Worm (Caenorhabditis elegans) whole organism, young adult: ENCODE measurements around the gene cest-1.1.

ENCODE experiments used
- B0261.1 ChIP-seq: sonication (generic microtip); optimal IDR thresholded peaks from 2 replicates; lab custom pipeline; 2016; ENCODE audit warnings: mild to moderate bottlenecking, missing genetic modification characterization, moderate library complexity, missing compliant biosample characterization
- B0336.3 ChIP-seq: fragments of 200-800 bp; sonication (Bioruptor generic); IDR thresholded peaks from 2 replicates; pipeline ENCODE4 v1.3.6; 2022; ENCODE audit warnings: missing genetic modification characterization, missing compliant biosample characterization
- D2030.7 ChIP-seq: fragments of 200-800 bp; sonication (Bioruptor generic); IDR thresholded peaks from 2 replicates; pipeline ENCODE4 v1.3.6; 2022; ENCODE audit warnings: missing genetic modification reagents, missing genetic modification characterization, missing compliant biosample characterization
- F10E7.11 ChIP-seq: sonication (generic microtip); optimal IDR thresholded peaks from 2 replicates; lab custom pipeline; 2017; ENCODE audit warnings: mild to moderate bottlenecking, missing genetic modification characterization, moderate library complexity, missing compliant biosample characterization
- F23B12.7 ChIP-seq: sonication (generic microtip); optimal IDR thresholded peaks from 2 replicates; lab custom pipeline; 2017; ENCODE audit warnings: missing genetic modification characterization, mild to moderate bottlenecking, missing compliant biosample characterization, antibody characterized with exemption, moderate library complexity; ENCODE audit not compliant: insufficient read depth
- F37B4.10 ChIP-seq: fragments of 200-800 bp; sonication (Bioruptor generic); IDR thresholded peaks from 2 replicates; pipeline ENCODE4 v1.3.6; 2022; ENCODE audit warnings: missing genetic modification characterization, missing compliant biosample characterization
- F39B2.1 ChIP-seq: fragments of 200-800 bp; sonication (Bioruptor generic); IDR thresholded peaks from 2 replicates; pipeline ENCODE4 v1.3.6; 2022; ENCODE audit warnings: missing genetic modification reagents, missing genetic modification characterization, missing compliant biosample characterization
- K11D2.4 ChIP-seq: fragments of 200-800 bp; sonication (Bioruptor generic); IDR thresholded peaks from 2 replicates; pipeline ENCODE4 v1.3.6; 2022; ENCODE audit warnings: missing genetic modification reagents, missing genetic modification characterization, missing compliant biosample characterization
- K12H6.12 ChIP-seq: fragments of 200-800 bp; sonication (Bioruptor generic); optimal IDR thresholded peaks from 2 replicates; lab custom pipeline; 2018; ENCODE audit warnings: mild to moderate bottlenecking, missing genetic modification characterization, missing compliant biosample characterization
- T07F8.4 ChIP-seq: sonication (generic microtip); optimal IDR thresholded peaks from 2 replicates; lab custom pipeline; 2016; ENCODE audit warnings: mild to moderate bottlenecking, missing genetic modification characterization, moderate library complexity, missing compliant biosample characterization
- Y53F4B.3 ChIP-seq: fragments of 200-800 bp; sonication (Bioruptor generic); IDR thresholded peaks from 2 replicates; pipeline ENCODE4 v1.3.6; 2022; ENCODE audit warnings: missing genetic modification reagents, missing genetic modification characterization, missing compliant biosample characterization
- ama-1 ChIP-seq, 3 experiments: fragments of 150-350 bp in 1 of 3; sonication (generic microtip) in 2 of 3; optimal IDR thresholded peaks; 2 replicates each; lab custom pipeline; 2014 to 2018; ENCODE audit warnings: missing biosample characterization in 2 of 3, missing genetic modification characterization in 2 of 3, missing genetic modification reagents in 2 of 3
- aptf-2 ChIP-seq: fragments of 200-800 bp; sonication (Bioruptor generic); conservative IDR thresholded peaks from 2 replicates; pipeline ENCODE4 v1.3.6; 2022; ENCODE audit warnings: missing genetic modification reagents, missing genetic modification characterization, missing compliant biosample characterization
- attf-5 ChIP-seq: fragments of 200-800 bp; sonication (Bioruptor generic); optimal IDR thresholded peaks from 2 replicates; lab custom pipeline; 2018; ENCODE audit warnings: mild to moderate bottlenecking, missing genetic modification characterization, missing compliant biosample characterization
- attf-6 ChIP-seq: fragments of 200-800 bp; sonication (Bioruptor generic); IDR thresholded peaks from 2 replicates; pipeline ENCODE4 v1.3.6; 2022; ENCODE audit warnings: missing genetic modification reagents, missing genetic modification characterization, missing compliant biosample characterization
- bed-1 ChIP-seq: fragments of 200-800 bp; sonication (Bioruptor generic); IDR thresholded peaks from 2 replicates; pipeline ENCODE4 v1.3.6; 2022; ENCODE audit warnings: missing genetic modification reagents, missing genetic modification characterization, missing compliant biosample characterization
- cebp-1 ChIP-seq, 2 experiments: fragments of 200-800 bp in 1 of 2; sonication (Bioruptor generic) in 1 of 2; sonication (generic microtip) in 1 of 2; IDR thresholded peaks in 1 of 2; optimal IDR thresholded peaks in 1 of 2; 2 replicates each; pipeline versions ENCODE4 v1.3.6 to Lab custom; 2017 to 2022; ENCODE audit warnings: missing compliant biosample characterization in 2 of 2, missing genetic modification characterization in 2 of 2, mild to moderate bottlenecking in 1 of 2, missing genetic modification reagents in 1 of 2, moderate library complexity in 1 of 2
- ceh-100 ChIP-seq: fragments of 200-800 bp; sonication (Bioruptor generic); IDR thresholded peaks from 2 replicates; pipeline ENCODE4 v1.3.6; 2022; ENCODE audit warnings: missing genetic modification reagents, missing genetic modification characterization, missing compliant biosample characterization
- ceh-27 ChIP-seq: fragments of 200-800 bp; sonication (Bioruptor generic); optimal IDR thresholded peaks from 2 replicates; lab custom pipeline; 2018; ENCODE audit warnings: mild to moderate bottlenecking, missing genetic modification characterization, moderate library complexity, missing compliant biosample characterization
- ceh-58 ChIP-seq: fragments of 200-800 bp; sonication (Bioruptor generic); IDR thresholded peaks from 2 replicates; pipeline ENCODE4 v1.3.6; 2022; ENCODE audit warnings: missing genetic modification characterization, missing compliant biosample characterization
- ceh-79 ChIP-seq: sonication (generic microtip); optimal IDR thresholded peaks from 2 replicates; lab custom pipeline; 2017; ENCODE audit warnings: mild to moderate bottlenecking, missing genetic modification characterization, missing compliant biosample characterization
- die-1 ChIP-seq: sonication (generic microtip); optimal IDR thresholded peaks from 2 replicates; lab custom pipeline; 2016; ENCODE audit warnings: missing genotype, mild to moderate bottlenecking, missing genetic modification characterization, missing compliant biosample characterization
- dox-1 ChIP-seq: fragments of 200-800 bp; sonication (Bioruptor generic); IDR thresholded peaks from 2 replicates; pipeline ENCODE4 v1.3.6; 2022; ENCODE audit warnings: missing genetic modification reagents, missing genetic modification characterization, missing compliant biosample characterization
- efl-1 ChIP-seq: fragments of 150-350 bp; optimal IDR thresholded peaks from 2 replicates; lab custom pipeline; 2014; ENCODE audit warnings: missing biosample characterization, missing genetic modification reagents, missing genetic modification characterization
- egrh-3 ChIP-seq: fragments of 200-800 bp; sonication (Bioruptor generic); IDR thresholded peaks from 2 replicates; pipeline ENCODE4 v1.3.6; 2022; ENCODE audit warnings: missing genetic modification reagents, missing genetic modification characterization, missing compliant biosample characterization
- him-1 ChIP-seq: sonication (generic microtip); optimal IDR thresholded peaks from 2 replicates; lab custom pipeline; 2016; ENCODE audit warnings: missing genotype, missing genetic modification reagents, missing genetic modification characterization, missing compliant biosample characterization
- hlh-12 ChIP-seq: sonication (generic microtip); optimal IDR thresholded peaks from 2 replicates; lab custom pipeline; 2016; ENCODE audit warnings: missing genetic modification characterization, missing compliant biosample characterization
- lag-1 ChIP-seq: fragments of 200-800 bp; sonication (Bioruptor generic); IDR thresholded peaks from 2 replicates; pipeline ENCODE4 v1.3.6; 2022; ENCODE audit warnings: missing genetic modification reagents, missing genetic modification characterization, missing compliant biosample characterization
- lin-26 ChIP-seq: fragments of 200-800 bp; sonication (Bioruptor generic); IDR thresholded peaks from 2 replicates; pipeline ENCODE4 v1.3.6; 2022; ENCODE audit warnings: missing genetic modification reagents, missing genetic modification characterization, missing compliant biosample characterization
- lin-40 ChIP-seq: sonication (generic microtip); optimal IDR thresholded peaks from 2 replicates; lab custom pipeline; 2016; ENCODE audit warnings: missing genetic modification characterization, mild to moderate bottlenecking, missing compliant biosample characterization, missing genotype, missing genetic modification reagents
- lsl-1 ChIP-seq: fragments of 200-800 bp; sonication (Bioruptor generic); optimal IDR thresholded peaks from 2 replicates; lab custom pipeline; 2018; ENCODE audit warnings: mild to moderate bottlenecking, missing genetic modification characterization, moderate library complexity, missing compliant biosample characterization
- madf-8 ChIP-seq: fragments of 200-800 bp; sonication (Bioruptor generic); conservative IDR thresholded peaks from 2 replicates; pipeline ENCODE4 v1.3.6; 2022; ENCODE audit warnings: missing genetic modification reagents, missing genetic modification characterization, missing compliant biosample characterization
- mel-28 ChIP-seq: sonication (generic microtip); optimal IDR thresholded peaks from 2 replicates; lab custom pipeline; 2016; ENCODE audit warnings: borderline replicate concordance, mild to moderate bottlenecking, missing genetic modification characterization, missing compliant biosample characterization
- mes-4 ChIP-seq: sonication (generic microtip); optimal IDR thresholded peaks from 2 replicates; lab custom pipeline; 2016; ENCODE audit warnings: missing genotype, missing genetic modification characterization, missing compliant biosample characterization
- nfyb-1 ChIP-seq: fragments of 200-800 bp; sonication (Bioruptor generic); IDR thresholded peaks from 2 replicates; pipeline ENCODE4 v1.3.6; 2022; ENCODE audit warnings: missing genetic modification reagents, missing genetic modification characterization, missing compliant biosample characterization
- nhr-179 ChIP-seq: sonication (generic microtip); optimal IDR thresholded peaks from 2 replicates; lab custom pipeline; 2016; ENCODE audit warnings: mild to moderate bottlenecking, missing genetic modification characterization, missing compliant biosample characterization
- nhr-90 ChIP-seq: sonication (generic microtip); optimal IDR thresholded peaks from 2 replicates; lab custom pipeline; 2016; ENCODE audit warnings: missing genotype, mild to moderate bottlenecking, missing genetic modification characterization, missing compliant biosample characterization
- repo-1 ChIP-seq: sonication (generic microtip); optimal IDR thresholded peaks from 2 replicates; lab custom pipeline; 2017; ENCODE audit warnings: mild to moderate bottlenecking, missing genetic modification characterization, missing compliant biosample characterization
- tbp1 ChIP-seq: fragments of 200-800 bp; sonication (Bioruptor generic); optimal IDR thresholded peaks from 2 replicates; lab custom pipeline; 2018; ENCODE audit warnings: mild to moderate bottlenecking, missing genetic modification characterization, missing compliant biosample characterization
- tbx-9 ChIP-seq: sonication (generic microtip); optimal IDR thresholded peaks from 2 replicates; lab custom pipeline; 2016; ENCODE audit warnings: borderline replicate concordance, missing genetic modification characterization, inconsistent platforms, missing compliant biosample characterization
- tlf-1 ChIP-seq: fragments of 200-800 bp; sonication (Bioruptor generic); optimal IDR thresholded peaks from 2 replicates; lab custom pipeline; 2018; ENCODE audit warnings: mild to moderate bottlenecking, missing genetic modification characterization, missing compliant biosample characterization
- unc-62 ChIP-seq: fragments of 150-350 bp; optimal IDR thresholded peaks from 2 replicates; lab custom pipeline; 2014; ENCODE audit warnings: missing biosample characterization, missing genetic modification reagents, missing genetic modification characterization
- zfh-2 ChIP-seq: fragments of 200-800 bp; sonication (Bioruptor generic); conservative IDR thresholded peaks from 2 replicates; pipeline ENCODE4 v1.3.6; 2022; ENCODE audit warnings: missing genetic modification reagents, missing genetic modification characterization, missing compliant biosample characterization
- zim-3 ChIP-seq: sonication (generic microtip); optimal IDR thresholded peaks from 2 replicates; lab custom pipeline; 2017; ENCODE audit warnings: mild to moderate bottlenecking, missing genetic modification characterization, moderate library complexity, missing compliant biosample characterization
- ztf-18 ChIP-seq: sonication (generic microtip); optimal IDR thresholded peaks from 2 replicates; lab custom pipeline; 2016; ENCODE audit warnings: missing genotype, mild to moderate bottlenecking, missing genetic modification characterization, missing compliant biosample characterization
- ztf-25 ChIP-seq: fragments of 200-800 bp; sonication (Bioruptor generic); IDR thresholded peaks from 2 replicates; pipeline ENCODE4 v1.3.6; 2022; ENCODE audit warnings: missing genetic modification reagents, missing genetic modification characterization, missing compliant biosample characterization
- ztf-26 ChIP-seq: sonication (generic microtip); optimal IDR thresholded peaks from 2 replicates; lab custom pipeline; 2017; ENCODE audit warnings: missing genetic modification characterization, missing compliant biosample characterization
- ztf-28 ChIP-seq: fragments of 200-800 bp; sonication (Bioruptor generic); IDR thresholded peaks from 2 replicates; pipeline ENCODE4 v1.3.6; 2022; ENCODE audit warnings: missing genetic modification reagents, missing genetic modification characterization, missing compliant biosample characterization
- ztf-3 ChIP-seq: fragments of 200-800 bp; sonication (Bioruptor generic); optimal IDR thresholded peaks from 2 replicates; lab custom pipeline; 2018; ENCODE audit warnings: mild to moderate bottlenecking, missing genetic modification characterization, missing compliant biosample characterization

cest-1.1 gene

DNA sequence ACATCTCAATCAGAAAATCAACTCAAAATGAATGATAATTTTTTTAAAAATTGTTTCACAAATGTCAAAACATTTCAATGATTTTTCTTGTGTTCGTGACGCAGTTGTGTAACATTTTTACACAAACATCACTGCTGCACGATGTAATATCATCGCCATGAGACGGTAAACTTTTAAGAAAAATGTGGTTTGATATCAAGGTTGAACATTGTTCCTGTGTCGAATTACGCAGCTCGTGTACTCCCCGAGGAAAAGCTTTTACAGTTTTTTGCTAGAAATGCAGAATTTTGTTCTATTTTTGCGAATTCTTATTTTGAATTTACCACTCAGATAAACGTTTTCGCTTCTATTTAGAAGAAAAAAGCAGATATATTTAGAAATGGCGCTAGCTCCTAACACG is 31.1 kb upstream of the cest-1.1 start (continued):
- TF ChIP-seq T07F8.4 (no peak), tlf-1 (GFP tag; lab: Kevin White, UChicago) (no peak), nhr-90 (tag; lab: Kevin White, UChicago) (no peak), lag-1 (no peak), K11D2.4 (GFP tag; lab: Robert Waterston, UW) (no peak), aptf-2 (no peak), bed-1 (no peak), die-1 (tag; lab: Kevin White, UChicago) (no peak), Y53F4B.3 (GFP tag; lab: Robert Waterston, UW) (no peak), ztf-3 (GFP tag; lab: Kevin White, UChicago) (no peak), F39B2.1 (GFP tag; lab: Robert Waterston, UW) (no peak), F10E7.11 (tag; lab: Kevin White, UChicago) (no peak), tbp1 (GFP tag; lab: Kevin White, UChicago) (peak; percentile 42), F37B4.10 (GFP tag; lab: Robert Waterston, UW) (no peak), B0336.3 (GFP tag; lab: Robert Waterston, UW) (peak; percentile 34; the same call in 1 of the 2 replicates), lsl-1 (GFP tag; lab: Kevin White, UChicago) (no peak), efl-1 (GFP tag; lab: Kevin White, UChicago) (no peak), madf-8 (GFP tag; lab: Robert Waterston, UW) (no peak), repo-1 (tag; lab: Kevin White, UChicago) (peak; percentile 63), hlh-12 (tag; lab: Kevin White, UChicago) (no peak), unc-62 (GFP tag; lab: Kevin White, UChicago) (no peak), K12H6.12 (tag; lab: Kevin White, UChicago) (no peak), mel-28 (tag; lab: Kevin White, UChicago) (no peak), B0261.1 (no peak), ceh-79 (tag; lab: Kevin White, UChicago) (no peak), cebp-1 (GFP tag; IDR thresholded peaks at IDR 0.05; lab: Robert Waterston, UW) (no peak), cebp-1 (tag; optimal IDR thresholded peaks at IDR 0.05; lab: Kevin White, UChicago) (peak; percentile 49), ztf-18 (tag; lab: Kevin White, UChicago) (no peak), lin-40 (tag; lab: Kevin White, UChicago) (peak; percentile 31), D2030.7 (GFP tag; lab: Robert Waterston, UW) (no peak), ama-1 (optimal IDR thresholded peaks at IDR 0.05; lab: Kevin White, UChicago) (no peak), ama-1 (GFP tag; optimal IDR thresholded peaks at IDR 0.05; lab: Kevin White, UChicago) (no peak), F23B12.7 (tag; lab: Kevin White, UChicago) (no peak), tbx-9 (tag; lab: Kevin White, UChicago) (no peak), egrh-3 (GFP tag; lab: Robert Waterston, UW) (no peak), ceh-100 (GFP tag; lab: Robert Waterston, UW) (no peak), ceh-58 (GFP tag; lab: Robert Waterston, UW) (no peak), ztf-25 (GFP tag; lab: Robert Waterston, UW) (0 out of 2 replicates have a peak, but pooled peaks have one; percentile 23), nhr-179 (tag; lab: Kevin White, UChicago) (no peak), dox-1 (GFP tag; lab: Robert Waterston, UW) (no peak), zfh-2 (GFP tag; lab: Robert Waterston, UW) (no peak), ztf-28 (GFP tag; lab: Robert Waterston, UW) (no peak), zim-3 (peak; percentile 19), attf-6 (GFP tag; lab: Robert Waterston, UW) (no peak), attf-5 (GFP tag; lab: Kevin White, UChicago) (peak; percentile 39), ceh-27 (GFP tag; lab: Kevin White, UChicago) (no peak), ztf-26 (tag; lab: Kevin White, UChicago) (no peak), nfyb-1 (peak; percentile 83; the same call in 1 of the 2 replicates), mes-4 (tag; lab: Kevin White, UChicago) (no peak), lin-26 (GFP tag; lab: Robert Waterston, UW) (peak; percentile 9; the same call in 1 of the 2 replicates), him-1 (no peak)
